Worm (Caenorhabditis elegans): ENCODE data around the gene ZK1248.4.

ZK1248.4 gene

DNA sequence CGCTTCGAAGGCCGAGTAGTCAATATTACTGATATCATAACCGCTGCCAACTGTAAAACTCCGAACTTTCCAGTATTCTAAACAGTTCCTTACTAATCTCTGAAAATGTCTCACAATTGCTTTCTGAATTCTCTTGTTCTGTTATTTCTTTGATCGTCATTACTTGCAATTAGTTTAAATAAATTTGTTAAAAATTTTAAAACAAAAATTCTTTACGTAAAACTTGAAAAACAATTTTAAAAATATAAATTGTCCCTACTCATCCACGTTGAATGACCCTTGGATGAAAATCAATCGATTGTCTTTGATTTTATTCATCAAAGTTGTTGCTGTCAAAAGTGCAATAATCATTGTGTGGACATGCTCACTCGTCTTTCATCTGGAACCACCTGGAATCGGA, 24.2 kb upstream of the ZK1248.4 start, which contains the start of gene acdh-8:
Gene acdh-8 (plus strand): TSS at position 301 of the 400 bp plus-strand sequence.
- TF ChIP-seq nhr-21 (tag; optimal IDR thresholded peaks at IDR 0.05), result no peak
- no peak for TF ChIP-seq lin-39 (tag; optimal IDR thresholded peaks at IDR 0.05)

DNA sequence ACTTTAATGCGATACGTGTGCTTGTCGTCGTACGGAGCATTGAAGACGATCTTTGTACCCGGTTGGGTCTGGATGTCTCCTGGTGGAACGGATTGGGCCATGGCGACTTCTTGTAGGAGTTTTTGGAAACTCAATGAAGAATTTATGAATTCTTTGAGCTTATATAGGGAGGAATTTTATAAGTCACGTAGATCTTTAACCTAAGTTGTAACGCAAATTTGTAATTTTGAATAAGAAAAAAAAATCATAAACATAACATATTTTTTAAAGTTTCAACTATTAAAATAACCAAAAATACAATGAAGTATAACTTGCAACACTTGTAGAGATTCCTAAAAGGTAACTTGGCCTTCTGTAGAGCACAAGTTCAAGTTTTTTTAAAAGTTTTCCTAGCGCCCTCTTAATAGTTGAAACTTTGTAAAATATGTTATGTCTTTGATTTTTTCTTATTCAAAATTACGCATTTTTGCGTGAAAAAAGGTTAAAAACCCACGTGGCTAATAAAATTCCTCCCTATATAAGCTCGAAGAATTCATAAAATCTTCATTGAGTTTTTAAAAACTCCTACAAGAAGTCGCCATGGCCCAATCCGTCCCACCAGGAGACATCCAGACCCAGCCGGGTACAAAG, 20.9 kb upstream of the ZK1248.4 start, which contains the start of the genes msp-63 and msp-142:
Gene msp-63 (minus strand): TSS at position 101 of the 630 bp plus-strand sequence.
Gene msp-142 (plus strand): TSS at position 580 of the 630 bp plus-strand sequence.
- TF ChIP-seq unc-55 (GFP tag; optimal IDR thresholded peaks at IDR 0.05) (no peak), ztf-11 (tag; optimal IDR thresholded peaks at IDR 0.05) (no peak), mbf-1 (tag; optimal IDR thresholded peaks at IDR 0.05) (no peak), blmp-1 (tag; optimal IDR thresholded peaks at IDR 0.05; ENCODE audit: insufficient read depth) (no peak), nhr-12 (tag; optimal IDR thresholded peaks at IDR 0.05) (no peak), lin-39 (tag; optimal IDR thresholded peaks at IDR 0.05) (no peak), ztf-4 (tag; optimal IDR thresholded peaks at IDR 0.05) (no peak), sma-3 (GFP tag; optimal IDR thresholded peaks at IDR 0.05) (no peak), nhr-129 (tag; optimal IDR thresholded peaks at IDR 0.05) (no peak), nhr-77 (tag; optimal IDR thresholded peaks at IDR 0.05) (no peak), alr-1 (tag; optimal IDR thresholded peaks at IDR 0.05) (no peak), fos-1 (tag; optimal IDR thresholded peaks at IDR 0.05) (no peak), nhr-21 (tag; optimal IDR thresholded peaks at IDR 0.05) (no peak), nhr-6 (tag; optimal IDR thresholded peaks at IDR 0.05) (no peak), nhr-25 (tag; optimal IDR thresholded peaks at IDR 0.05) (no peak), egl-27 (tag; optimal IDR thresholded peaks at IDR 0.05) (no peak), nhr-237 (tag; optimal IDR thresholded peaks at IDR 0.05) (no peak)

DNA sequence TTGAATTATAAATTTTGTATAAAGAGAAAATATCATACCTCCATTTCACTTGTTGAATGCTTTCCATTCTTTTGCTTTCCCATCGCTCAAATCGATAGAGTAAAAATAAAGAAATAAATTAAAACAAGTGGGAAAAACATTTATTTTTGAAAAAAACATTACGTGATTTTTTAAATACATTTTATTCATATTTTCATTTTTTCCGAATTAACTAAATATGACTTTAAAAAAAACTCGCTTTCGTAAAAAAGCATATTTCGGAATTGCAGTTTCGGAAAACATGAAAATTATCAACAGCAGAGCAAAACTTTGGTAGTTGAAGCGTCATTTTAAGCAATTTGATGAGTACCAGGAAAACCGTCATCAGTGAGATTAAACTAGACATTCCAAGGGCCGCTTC, 18.8 kb upstream of the ZK1248.4 start, which contains the start of gene K05F1.8:
Gene K05F1.8 (minus strand): TSS at position 101 of the 400 bp plus-strand sequence.
- TF ChIP-seq ama-1 (optimal IDR thresholded peaks at IDR 0.05) (no peak), Y55F3AM.14 (GFP tag; optimal IDR thresholded peaks at IDR 0.05) (no peak), lsy-2 (tag; optimal IDR thresholded peaks at IDR 0.05) (no peak), nhr-12 (tag; optimal IDR thresholded peaks at IDR 0.05) (no peak), mab-5 (tag; optimal IDR thresholded peaks at IDR 0.05) (no peak)

DNA sequence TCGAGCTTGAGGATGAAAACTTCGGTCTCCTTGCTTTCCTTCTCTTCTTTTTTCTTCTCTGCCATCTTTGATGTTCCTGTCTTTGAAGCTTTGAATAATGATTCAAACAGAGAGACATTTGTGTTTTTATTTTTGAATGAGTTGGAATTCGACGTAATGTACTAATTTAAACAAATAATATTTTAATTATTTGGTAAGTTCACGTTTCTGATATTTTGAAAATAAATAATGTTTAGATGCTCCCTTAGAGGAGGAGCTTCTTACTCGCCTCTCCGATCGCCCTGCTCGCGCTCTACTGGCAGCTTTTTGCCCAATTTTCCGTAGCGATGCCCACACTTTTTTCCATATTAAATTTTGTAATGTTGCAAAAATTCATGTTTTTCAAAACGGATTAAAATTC, 17.3 kb upstream of the ZK1248.4 start, which contains the start of the genes K05F1.9 and K05F1.1:
Gene K05F1.9 (minus strand): TSS at position 101 of the 400 bp plus-strand sequence.
Gene K05F1.1 (plus strand): TSS at position 308 of the 400 bp plus-strand sequence.
- no peak for TF ChIP-seq lin-13 (GFP tag; optimal IDR thresholded peaks at IDR 0.05)
- no peak for TF ChIP-seq ceh-16 (tag; optimal IDR thresholded peaks at IDR 0.05)
- TF ChIP-seq peb-1 (tag; optimal IDR thresholded peaks at IDR 0.05), result no peak
- no peak for TF ChIP-seq mbf-1 (tag; optimal IDR thresholded peaks at IDR 0.05)
- no peak for TF ChIP-seq nhr-10 (tag; optimal IDR thresholded peaks at IDR 0.05)
- no peak for TF ChIP-seq mab-5 (tag; optimal IDR thresholded peaks at IDR 0.05)
- no peak for TF ChIP-seq R02D3.7 (tag; optimal IDR thresholded peaks at IDR 0.05)
- no peak for TF ChIP-seq C34F6.9 (tag; optimal IDR thresholded peaks at IDR 0.05)
- no peak for TF ChIP-seq fos-1 (tag; optimal IDR thresholded peaks at IDR 0.05)
- no peak for TF ChIP-seq Y55F3AM.14 (GFP tag; optimal IDR thresholded peaks at IDR 0.05)
- no peak for TF ChIP-seq nhr-129 (tag; optimal IDR thresholded peaks at IDR 0.05)
- no peak for TF ChIP-seq nhr-21 (tag; optimal IDR thresholded peaks at IDR 0.05)
- TF ChIP-seq nhr-6 (tag; optimal IDR thresholded peaks at IDR 0.05), result no peak
- no peak for TF ChIP-seq F13H6.1 (tag; optimal IDR thresholded peaks at IDR 0.05)
- no peak for TF ChIP-seq unc-55 (GFP tag; optimal IDR thresholded peaks at IDR 0.05)

DNA sequence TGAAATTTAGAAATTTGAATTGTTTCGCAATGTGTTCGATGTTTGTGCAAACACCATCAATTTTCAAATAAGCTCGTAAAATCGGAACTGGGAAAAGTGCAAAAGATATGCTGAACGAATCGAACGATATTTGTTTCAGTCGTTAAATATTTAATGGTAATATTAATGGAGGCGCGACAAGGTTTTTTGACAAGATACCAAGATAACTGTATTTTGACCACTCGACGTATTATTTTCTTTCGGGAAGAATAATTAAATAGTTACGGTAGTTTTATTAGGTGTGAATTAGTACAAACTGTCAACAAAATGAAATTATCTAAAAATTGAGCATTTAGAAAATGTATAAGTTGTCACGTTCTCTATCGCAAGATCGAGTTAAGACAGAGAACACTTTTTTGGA, 14.1 kb upstream of the ZK1248.4 start:
- TF ChIP-seq fos-1 (tag; optimal IDR thresholded peaks at IDR 0.05) (peak; percentile 29), Y55F3AM.14 (GFP tag; optimal IDR thresholded peaks at IDR 0.05) (no peak)

DNA sequence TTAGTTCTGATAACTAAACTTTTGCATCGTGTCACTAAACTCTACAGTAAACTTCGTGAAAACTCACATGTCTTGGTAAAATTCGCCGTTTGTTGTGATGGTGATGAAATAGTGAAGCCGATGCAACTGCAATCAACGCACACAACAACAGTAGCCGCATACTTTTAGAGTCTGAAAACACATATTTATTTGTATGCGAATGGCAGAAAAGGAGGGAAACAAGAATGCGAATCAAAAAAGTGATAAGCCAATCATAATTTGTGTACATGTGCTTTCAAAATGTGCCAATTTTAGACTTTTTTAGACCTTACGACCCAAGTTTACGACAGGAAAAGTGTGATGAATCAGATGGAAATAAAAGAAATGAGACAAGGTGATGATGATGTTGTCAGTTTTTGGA, 13.1 kb upstream of the ZK1248.4 start, which contains the start of gene K05F1.10:
Gene K05F1.10 (minus strand): TSS at position 171 of the 400 bp plus-strand sequence.
- TF ChIP-seq snpc-4 (tag; optimal IDR thresholded peaks at IDR 0.05) (no peak), crh-2 (tag; optimal IDR thresholded peaks at IDR 0.05) (peak; percentile 17), nhr-11 (tag; optimal IDR thresholded peaks at IDR 0.05) (no peak), nhr-23 (tag; optimal IDR thresholded peaks at IDR 0.05) (no peak)
